Worm (Caenorhabditis elegans) whole organism, midembryonic: ENCODE measurements around the gene ccch-2.

Experiments
- T22C8.4 ChIP-seq: fragments of 200-800 bp; sonication (Bioruptor generic); IDR thresholded peaks from 2 replicates; pipeline ENCODE4 v1.3.6; 2022; ENCODE audit warnings: missing genetic modification characterization, missing compliant biosample characterization
- flt-1 ChIP-seq: fragments of 200-800 bp; sonication (Bioruptor generic); IDR thresholded peaks from 2 replicates; pipeline ENCODE4 v1.3.6; 2022; ENCODE audit warnings: missing genetic modification characterization, missing compliant biosample characterization
- ref-1 ChIP-seq: fragments of 200-800 bp; sonication (Bioruptor generic); conservative IDR thresholded peaks from 2 replicates; pipeline ENCODE4 v1.3.6; 2022; ENCODE audit warnings: missing genetic modification reagents, missing genetic modification characterization, missing compliant biosample characterization
- tab-1 ChIP-seq: fragments of 200-800 bp; sonication (Bioruptor generic); IDR thresholded peaks from 2 replicates; pipeline ENCODE4 v1.3.6; 2022; ENCODE audit warnings: missing genetic modification characterization, missing compliant biosample characterization
- ztf-29 ChIP-seq: fragments of 200-800 bp; sonication (Bioruptor generic); IDR thresholded peaks from 2 replicates; pipeline ENCODE4 v1.3.6; 2022; ENCODE audit warnings: missing genetic modification reagents, missing genetic modification characterization, missing compliant biosample characterization

DNA sequence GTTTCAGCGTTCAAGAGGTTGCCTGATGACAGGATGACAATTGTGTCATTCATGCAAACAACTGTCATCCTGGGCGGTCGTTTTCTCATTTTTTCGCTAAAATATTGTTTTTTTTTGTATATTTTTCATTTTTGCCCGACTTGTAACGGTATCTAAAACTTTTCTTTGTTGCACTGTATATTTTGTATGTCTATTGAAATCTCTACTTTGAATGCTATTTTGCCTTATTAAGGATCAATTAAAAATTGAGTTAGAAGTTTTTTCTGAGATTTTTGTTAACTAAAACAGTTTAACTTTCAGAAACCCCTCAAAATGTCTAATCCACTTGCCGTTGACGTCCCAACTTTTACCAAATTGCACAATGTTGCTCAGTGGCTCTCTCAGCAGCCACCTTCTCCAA is at the start of gene ccch-2:
- TF ChIP-seq T22C8.4 (GFP tag; lab: Robert Waterston, UW) (no peak), flt-1 (GFP tag; lab: Robert Waterston, UW) (no peak), ztf-29 (GFP tag; lab: Robert Waterston, UW) (no peak), tab-1 (GFP tag; lab: Robert Waterston, UW) (no peak), ref-1 (GFP tag; lab: Robert Waterston, UW) (no peak)
